Fruit fly (Drosophila melanogaster) whole organism: ENCODE data around the gene CG6885.

Source experiments
- EcR ChIP-seq, 2 experiments: fragments of >200 bp; optimal IDR thresholded peaks; 2 replicates each; lab custom pipeline; 2017; ENCODE audit warnings: missing biosample characterization in 2 of 2, missing genetic modification characterization in 2 of 2, missing genetic modification reagents in 2 of 2
- psq ChIP-seq: fragments of >200 bp; optimal IDR thresholded peaks from 2 replicates; lab custom pipeline; 2017

DNA sequence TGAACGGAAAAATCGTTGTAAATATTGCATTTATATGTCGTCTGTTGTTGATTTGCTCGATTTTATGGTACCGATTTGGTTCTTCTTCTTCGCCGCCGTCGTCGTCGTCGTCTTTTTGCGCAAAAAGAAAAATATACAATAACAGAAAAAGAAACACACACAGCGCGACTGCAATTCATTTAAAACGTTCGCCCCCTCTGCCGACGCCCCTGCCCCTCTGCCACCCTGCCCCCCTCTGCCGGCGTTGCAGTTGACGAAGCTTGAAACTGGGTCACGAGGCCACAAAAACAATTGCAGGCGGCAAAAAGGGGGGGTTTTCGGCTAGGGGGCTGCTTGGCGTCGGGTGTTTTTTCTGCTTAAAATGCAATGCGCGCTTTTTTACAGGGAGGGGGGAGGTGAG lies 39.3 kb downstream of the CG6885 start:
- TF ChIP-seq psq (lab: Kevin White, UChicago), result no peak
- TF ChIP-seq EcR (GFP tag; optimal IDR thresholded peaks at IDR 0.05; lab: Kevin White, UChicago), result no peak
